Fruit fly (Drosophila melanogaster) whole organism, prepupa: ENCODE data around the gene CG32473.
A peak's percentile ranks its signal among the peaks of the same experiment; 100 is the strongest.

Experiments
- CG10669 ChIP-seq: fragments of 200-800 bp; sonication (Bioruptor generic); optimal IDR thresholded peaks from 3 replicates; lab custom pipeline; 2018; ENCODE audit warnings: missing biosample characterization, mild to moderate bottlenecking, missing genetic modification characterization, moderate library complexity
- CG11294 ChIP-seq: fragments of 200-800 bp; sonication (Bioruptor generic); IDR thresholded peaks from 2 replicates; pipeline ENCODE4 v1.3.6; 2022; ENCODE audit warnings: missing biosample characterization, missing genetic modification characterization
- CG11902 ChIP-seq: fragments of 200-800 bp; sonication (Bioruptor generic); optimal IDR thresholded peaks from 3 replicates; lab custom pipeline; 2016; ENCODE audit warnings: missing biosample characterization, missing genetic modification characterization
- CG15336 ChIP-seq: fragments of 200-800 bp; sonication (Bioruptor generic); IDR thresholded peaks from 2 replicates; pipeline ENCODE4 v1.3.6; 2022; ENCODE audit warnings: missing biosample characterization, missing genetic modification characterization
- CG16779 ChIP-seq: fragments of 200-800 bp; sonication (Bioruptor generic); optimal IDR thresholded peaks from 3 replicates; lab custom pipeline; 2017; ENCODE audit warnings: missing biosample characterization, mild to moderate bottlenecking, missing genetic modification characterization
- CG32006 ChIP-seq: fragments of 200-800 bp; sonication (Bioruptor generic); optimal IDR thresholded peaks from 3 replicates; lab custom pipeline; 2017; ENCODE audit warnings: missing biosample characterization, mild to moderate bottlenecking, missing genetic modification characterization
- CG4318 ChIP-seq: fragments of 200-800 bp; sonication (Bioruptor generic); optimal IDR thresholded peaks from 3 replicates; lab custom pipeline; 2017; ENCODE audit warnings: missing biosample characterization, mild to moderate bottlenecking, missing genetic modification characterization
- CG6276 ChIP-seq: fragments of 200-800 bp; sonication (Bioruptor generic); optimal IDR thresholded peaks from 2 replicates; lab custom pipeline; 2017; ENCODE audit warnings: missing biosample characterization, mild to moderate bottlenecking, missing genetic modification characterization
- CG6792 ChIP-seq: fragments of 200-800 bp; sonication (Bioruptor generic); optimal IDR thresholded peaks from 3 replicates; lab custom pipeline; 2016; ENCODE audit warnings: missing biosample characterization, missing genetic modification characterization
- CG6808 ChIP-seq: fragments of 200-800 bp; sonication (Bioruptor generic); optimal IDR thresholded peaks from 3 replicates; lab custom pipeline; 2017; ENCODE audit warnings: missing biosample characterization, missing genetic modification characterization, mild to moderate bottlenecking, moderate library complexity, missing genetic modification reagents
- CG6854 ChIP-seq: fragments of 200-800 bp; sonication (Bioruptor generic); optimal IDR thresholded peaks from 2 replicates; lab custom pipeline; 2017; ENCODE audit warnings: missing biosample characterization, mild to moderate bottlenecking, missing genetic modification characterization
- CG7368 ChIP-seq: fragments of 200-800 bp; sonication (Bioruptor generic); optimal IDR thresholded peaks from 3 replicates; lab custom pipeline; 2016; ENCODE audit warnings: missing biosample characterization, missing genetic modification characterization
- CG8119 ChIP-seq: fragments of 200-800 bp; sonication (Bioruptor generic); IDR thresholded peaks from 3 replicates; pipeline ENCODE4 v1.3.6; 2022; ENCODE audit warnings: missing biosample characterization, missing genetic modification characterization
- CG8319 ChIP-seq: fragments of 200-800 bp; sonication (Bioruptor generic); optimal IDR thresholded peaks from 3 replicates; lab custom pipeline; 2016; ENCODE audit warnings: missing biosample characterization, missing genetic modification characterization
- Eip93F ChIP-seq: fragments of 200-800 bp; sonication (Bioruptor generic); optimal IDR thresholded peaks from 2 replicates; lab custom pipeline; 2016; ENCODE audit warnings: missing biosample characterization, mild to moderate bottlenecking, missing genetic modification characterization
- Ets96B ChIP-seq: fragments of 200-800 bp; optimal IDR thresholded peaks from 2 replicates; lab custom pipeline; 2019; ENCODE audit warnings: missing biosample characterization, mild to moderate bottlenecking, missing genetic modification characterization, moderate library complexity
- Hr38 ChIP-seq: sonication (Bioruptor generic); optimal IDR thresholded peaks from 2 replicates; lab custom pipeline; 2016; ENCODE audit warnings: missing biosample characterization, missing genetic modification characterization
- Hr4 ChIP-seq: fragments of 200-800 bp; sonication (Bioruptor generic); optimal IDR thresholded peaks from 3 replicates; lab custom pipeline; 2016; ENCODE audit warnings: missing biosample characterization, missing genetic modification characterization
- Lpt ChIP-seq: fragments of 200-800 bp; sonication (Bioruptor generic); optimal IDR thresholded peaks from 3 replicates; lab custom pipeline; 2016; ENCODE audit warnings: missing biosample characterization, missing genetic modification characterization
- OdsH ChIP-seq: fragments of 200-800 bp; sonication (Bioruptor generic); optimal IDR thresholded peaks from 3 replicates; lab custom pipeline; 2016; ENCODE audit warnings: missing biosample characterization, missing genetic modification characterization
- Smox ChIP-seq: fragments of 200-800 bp; sonication (Bioruptor generic); optimal IDR thresholded peaks from 3 replicates; lab custom pipeline; 2016; ENCODE audit warnings: missing biosample characterization, missing genetic modification characterization
- Sox14 ChIP-seq: fragments of 200-800 bp; sonication (Bioruptor generic); optimal IDR thresholded peaks from 3 replicates; lab custom pipeline; 2016; ENCODE audit warnings: missing biosample characterization, missing genetic modification characterization
- dsx ChIP-seq: fragments of 200-800 bp; optimal IDR thresholded peaks from 3 replicates; lab custom pipeline; 2019; ENCODE audit warnings: missing biosample characterization, mild to moderate bottlenecking, missing genetic modification characterization, moderate library complexity; ENCODE audit not compliant: poor library complexity, severe bottlenecking
- eg ChIP-seq: fragments of 200-800 bp; sonication (Bioruptor generic); IDR thresholded peaks from 3 replicates; pipeline ENCODE4 v1.3.6; 2022; ENCODE audit warnings: missing biosample characterization, missing genetic modification characterization
- esn ChIP-seq: fragments of 200-800 bp; sonication (Bioruptor generic); optimal IDR thresholded peaks from 2 replicates; lab custom pipeline; 2016; ENCODE audit warnings: missing biosample characterization, mild to moderate bottlenecking, missing genetic modification characterization, moderate library complexity
- fd59A ChIP-seq: fragments of 200-800 bp; sonication (Bioruptor generic); optimal IDR thresholded peaks from 2 replicates; lab custom pipeline; 2017; ENCODE audit warnings: missing biosample characterization, mild to moderate bottlenecking, missing genetic modification characterization, missing genetic modification reagents
- fkh ChIP-seq: fragments of 200-800 bp; sonication (Bioruptor generic); optimal IDR thresholded peaks from 3 replicates; lab custom pipeline; 2017; ENCODE audit warnings: missing biosample characterization, mild to moderate bottlenecking, missing genetic modification characterization, moderate library complexity
- net ChIP-seq: fragments of 200-800 bp; sonication (Bioruptor generic); optimal IDR thresholded peaks from 3 replicates; lab custom pipeline; 2016; ENCODE audit warnings: missing biosample characterization, missing genetic modification characterization
- pdm3 ChIP-seq: fragments of 200-800 bp; sonication (Bioruptor generic); optimal IDR thresholded peaks from 3 replicates; lab custom pipeline; 2016; ENCODE audit warnings: missing biosample characterization, missing genetic modification characterization
- spab ChIP-seq: fragments of 200-800 bp; sonication (Bioruptor generic); optimal IDR thresholded peaks from 2 replicates; lab custom pipeline; 2017; ENCODE audit warnings: missing biosample characterization, mild to moderate bottlenecking, missing genetic modification characterization, missing genetic modification reagents
- ss ChIP-seq, 2 experiments: fragments of 200-800 bp; sonication (Bioruptor generic); optimal IDR thresholded peaks; 2 replicates in 1 of 2; 3 replicates in 1 of 2; lab custom pipeline; 2017 to 2018; ENCODE audit warnings: mild to moderate bottlenecking in 2 of 2, missing biosample characterization in 2 of 2, missing genetic modification characterization in 2 of 2, moderate library complexity in 1 of 2
- svp ChIP-seq: fragments of 200-800 bp; sonication (Bioruptor generic); peaks from one replicate; lab custom pipeline; 2016; ENCODE audit warnings: missing biosample characterization, missing genetic modification characterization
- vri ChIP-seq: fragments of 200-800 bp; sonication (Bioruptor generic); optimal IDR thresholded peaks from 3 replicates; lab custom pipeline; 2016; ENCODE audit warnings: missing biosample characterization, mild to moderate bottlenecking, missing genetic modification characterization

The CG32473 gene

DNA sequence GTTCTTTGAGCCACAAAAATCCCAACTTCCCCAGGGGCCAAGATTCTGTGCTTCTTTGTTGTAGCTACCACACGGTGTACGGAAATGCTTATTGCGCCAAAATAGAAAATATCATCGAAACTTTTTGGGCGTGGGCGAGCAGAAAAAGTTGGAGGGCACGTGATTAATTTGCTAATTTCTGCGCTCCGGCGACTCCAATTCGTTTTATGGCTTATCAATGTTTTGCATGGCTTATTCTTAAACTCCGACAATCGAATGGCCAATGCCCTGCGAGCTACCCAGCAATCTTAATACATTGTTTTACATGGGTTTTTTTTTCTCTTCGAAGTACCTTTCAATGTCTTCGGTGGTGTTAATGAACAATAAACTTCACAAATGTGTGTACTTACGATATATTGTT is 27.0 kb upstream of the CG32473 start:
- TF ChIP-seq svp (GFP tag; lab: Kevin White, UChicago) (peak; percentile 74), CG11902 (GFP tag; lab: Kevin White, UChicago) (no peak)

DNA sequence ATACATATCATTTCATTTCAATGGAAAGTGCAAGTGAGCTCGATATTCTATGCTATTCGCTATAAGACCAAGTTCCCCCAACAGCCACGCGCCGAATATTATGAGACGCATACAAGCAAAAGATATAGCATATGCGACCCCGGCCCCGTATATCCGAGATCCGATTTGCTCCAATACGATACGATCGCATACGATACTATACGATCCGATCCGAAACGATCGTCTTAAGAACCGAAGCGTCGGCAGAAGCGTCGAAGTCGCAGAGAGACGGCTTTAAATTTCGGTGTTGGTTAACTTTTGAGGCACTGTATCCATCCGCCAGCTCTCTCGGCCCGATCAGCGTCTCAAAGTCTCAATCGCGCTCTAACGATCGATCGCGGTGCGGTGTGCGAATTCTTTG is 23.0 kb upstream of the CG32473 start, which contains the start of gene CG8630:
Gene CG8630 (plus strand): TSS at position 303 of the 400 bp plus-strand sequence.
- no peak for TF ChIP-seq net (GFP tag; lab: Kevin White, UChicago)
- no peak for TF ChIP-seq Hr38
- TF ChIP-seq CG4318, result no peak
- TF ChIP-seq svp (GFP tag; lab: Kevin White, UChicago), result no peak
- no peak for TF ChIP-seq CG32006
- TF ChIP-seq ss (GFP tag; optimal IDR thresholded peaks at IDR 0.05; lab: Kevin White, UChicago), result no peak
- no peak for TF ChIP-seq CG8119 (GFP tag; lab: Robert Waterston, UW)

DNA sequence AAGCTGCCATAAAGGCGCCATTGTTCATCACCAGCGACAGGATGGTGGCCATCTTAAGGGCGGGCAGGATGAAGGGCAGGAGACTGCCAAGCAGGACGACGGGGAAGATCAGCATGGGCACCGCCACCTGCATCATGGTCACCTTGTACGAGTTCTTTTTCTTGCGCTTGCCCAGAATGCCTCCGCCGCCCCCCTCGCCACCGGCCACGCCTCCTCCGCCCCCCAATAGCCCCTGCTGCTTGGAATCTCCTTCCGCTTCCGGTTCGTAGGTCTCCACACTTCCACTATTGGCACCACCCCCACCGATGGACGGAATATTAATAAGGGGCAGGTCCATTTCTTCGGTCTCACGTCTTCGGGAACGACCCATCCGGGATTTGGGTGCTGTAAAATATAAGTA is 17.3 kb upstream of the CG32473 start:
- TF ChIP-seq vri (GFP tag; lab: Kevin White, UChicago) (no peak), svp (GFP tag; lab: Kevin White, UChicago) (no peak), fkh (GFP tag; lab: Kevin White, UChicago) (no peak), CG11294 (no peak)
- TF ChIP-seq, all 60 proteins: peak for 0

DNA sequence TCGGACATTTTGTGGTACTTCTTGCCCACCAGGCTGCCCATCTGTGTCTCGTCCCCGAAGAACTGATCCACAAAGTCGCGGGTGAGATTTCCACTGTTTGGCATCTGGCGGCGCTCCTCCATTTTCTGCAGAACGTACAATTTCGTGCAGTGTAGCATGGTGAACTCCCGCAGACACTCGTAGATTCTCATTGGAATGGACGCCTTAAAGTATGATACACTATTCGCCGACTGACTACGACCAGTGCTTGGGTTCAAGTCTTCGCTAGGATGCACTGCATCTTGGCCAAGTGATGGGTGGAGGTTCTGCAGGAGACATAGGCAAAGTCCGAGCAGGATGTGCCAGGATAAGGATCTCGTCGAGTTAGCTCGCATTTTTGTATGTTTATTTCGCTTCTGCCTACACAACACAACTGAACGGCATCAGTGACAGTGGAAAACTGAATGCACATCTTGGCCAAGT is 16.3 kb upstream of the CG32473 start, which contains the start of gene CG15888:
Gene CG15888 (minus strand): TSS at position 412 of the 462 bp plus-strand sequence.
- no peak for TF ChIP-seq CG11902 (GFP tag; lab: Kevin White, UChicago)
- TF ChIP-seq CG8319 (GFP tag; lab: Kevin White, UChicago), result no peak
- no peak for TF ChIP-seq OdsH
- no peak for TF ChIP-seq CG7368 (GFP tag; lab: Kevin White, UChicago)
- TF ChIP-seq Lpt (GFP tag; lab: Kevin White, UChicago), result no peak
- no peak for TF ChIP-seq dsx (GFP tag; lab: Kevin White, UChicago)

DNA sequence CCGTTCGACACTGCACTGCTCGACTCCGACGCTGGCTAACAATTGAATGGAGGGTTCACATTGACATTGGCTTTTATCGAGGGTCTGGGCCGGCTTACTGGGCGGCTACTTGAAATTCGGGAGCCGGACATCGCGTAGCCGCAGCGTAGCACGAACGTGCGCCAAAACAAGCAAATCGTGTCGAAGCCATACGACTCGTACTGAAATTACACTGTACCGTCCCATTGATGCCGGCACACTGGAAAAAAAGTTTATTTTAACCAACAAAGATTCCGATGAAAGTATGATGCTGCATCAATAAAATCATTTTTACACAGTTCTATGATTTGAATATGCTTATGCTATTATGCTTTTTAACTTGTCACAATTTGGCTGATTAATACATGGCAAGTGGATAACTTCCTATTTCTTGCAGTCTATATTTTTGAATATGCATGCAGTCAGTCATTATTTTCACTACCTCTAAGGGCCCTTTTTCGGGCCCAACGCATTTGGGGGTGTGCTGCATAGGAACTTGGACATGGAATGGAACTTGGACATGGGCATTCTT is 13.6 kb upstream of the CG32473 start, which contains the start of gene apn:
Gene apn (minus strand): TSS at position 51 of the 550 bp plus-strand sequence.
- no peak for TF ChIP-seq CG6276 (GFP tag; lab: Kevin White, UChicago)
- TF ChIP-seq CG15336 (GFP tag; lab: Robert Waterston, UW), result peak; percentile 33; the same call in 1 of the 2 replicates
- no peak for TF ChIP-seq CG7368 (GFP tag; lab: Kevin White, UChicago)
- TF ChIP-seq CG32006, result peak; percentile 40
- TF ChIP-seq eg (GFP tag; lab: Robert Waterston, UW), result peak; percentile 60; the same call in 2 of the 3 replicates

DNA sequence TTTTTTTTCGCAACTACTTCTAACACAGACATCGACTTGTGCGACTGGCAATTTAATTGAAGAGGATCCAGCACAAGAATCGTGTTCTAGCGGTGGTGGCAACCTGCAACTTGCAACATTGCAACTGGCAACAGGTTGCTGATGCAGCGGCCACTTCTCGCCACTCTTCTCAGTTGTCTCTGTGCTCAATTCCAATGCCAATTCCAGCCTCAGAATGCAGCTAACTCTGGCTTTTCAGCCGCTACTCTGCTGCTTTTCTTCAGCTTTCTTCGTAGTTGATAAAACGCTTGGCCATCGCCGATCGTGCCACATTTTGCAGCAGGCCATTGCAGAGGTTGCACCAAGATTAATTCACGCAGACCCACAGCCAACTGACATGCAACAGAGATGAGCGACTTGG is 12.1 kb upstream of the CG32473 start, which contains the start of gene Osi22:
Gene Osi22 (plus strand): TSS at position 301 of the 400 bp plus-strand sequence.
- TF ChIP-seq CG6808 (GFP tag; lab: Kevin White, UChicago), result no peak
- TF ChIP-seq Ets96B, result no peak
- no peak for TF ChIP-seq vri (GFP tag; lab: Kevin White, UChicago)
- TF ChIP-seq esn (GFP tag; lab: Kevin White, UChicago), result no peak
- TF ChIP-seq CG6854 (GFP tag; lab: Kevin White, UChicago), result no peak
- TF ChIP-seq pdm3 (GFP tag; lab: Kevin White, UChicago), result no peak
- TF ChIP-seq Smox (GFP tag; lab: Kevin White, UChicago), result no peak
- TF ChIP-seq dsx (GFP tag; lab: Kevin White, UChicago), result no peak
- no peak for TF ChIP-seq Hr4 (GFP tag; lab: Kevin White, UChicago)
- TF ChIP-seq CG16779 (tag; lab: Kevin White, UChicago), result no peak
- no peak for TF ChIP-seq Sox14 (GFP tag; lab: Kevin White, UChicago)
- TF ChIP-seq OdsH, result no peak
- TF ChIP-seq CG6792 (GFP tag; lab: Kevin White, UChicago), result no peak
- no peak for TF ChIP-seq fd59A
- TF ChIP-seq svp (GFP tag; lab: Kevin White, UChicago), result no peak
- no peak for TF ChIP-seq CG10669 (GFP tag; lab: Kevin White, UChicago)
- no peak for TF ChIP-seq Eip93F
- no peak for TF ChIP-seq spab (GFP tag; lab: Kevin White, UChicago)
- TF ChIP-seq, all 60 proteins: peak for 0
